Worm (Caenorhabditis elegans) whole organism, midembryonic: ENCODE data around the gene C16C8.19.

Source experiments
- T22C8.4 ChIP-seq: fragments of 200-800 bp; sonication (Bioruptor generic); IDR thresholded peaks from 2 replicates; pipeline ENCODE4 v1.3.6; 2022; ENCODE audit warnings: missing genetic modification characterization, missing compliant biosample characterization
- cog-1 ChIP-seq: sonication (generic microtip); optimal IDR thresholded peaks from 2 replicates; lab custom pipeline; 2016; ENCODE audit warnings: missing genetic modification characterization, missing compliant biosample characterization
- flt-1 ChIP-seq: fragments of 200-800 bp; sonication (Bioruptor generic); IDR thresholded peaks from 2 replicates; pipeline ENCODE4 v1.3.6; 2022; ENCODE audit warnings: missing genetic modification characterization, missing compliant biosample characterization
- klf-2 ChIP-seq: fragments of 200-800 bp; sonication (Bioruptor generic); conservative IDR thresholded peaks from 2 replicates; pipeline ENCODE4 v1.3.6; 2022; ENCODE audit warnings: missing genetic modification reagents, missing genetic modification characterization, missing compliant biosample characterization
- med-1 ChIP-seq: sonication (generic microtip); optimal IDR thresholded peaks from 2 replicates; lab custom pipeline; 2017; ENCODE audit warnings: missing genetic modification characterization, mild to moderate bottlenecking, missing compliant biosample characterization, antibody characterized with exemption, missing genetic modification reagents; ENCODE audit not compliant: insufficient read depth
- ref-1 ChIP-seq: fragments of 200-800 bp; sonication (Bioruptor generic); conservative IDR thresholded peaks from 2 replicates; pipeline ENCODE4 v1.3.6; 2022; ENCODE audit warnings: missing genetic modification reagents, missing genetic modification characterization, missing compliant biosample characterization
- tab-1 ChIP-seq: fragments of 200-800 bp; sonication (Bioruptor generic); IDR thresholded peaks from 2 replicates; pipeline ENCODE4 v1.3.6; 2022; ENCODE audit warnings: missing genetic modification characterization, missing compliant biosample characterization
- ztf-23 ChIP-seq: fragments of 200-800 bp; sonication (Bioruptor generic); IDR thresholded peaks from 2 replicates; pipeline ENCODE4 v1.3.6; 2022; ENCODE audit warnings: missing genetic modification reagents, missing genetic modification characterization, missing compliant biosample characterization

ce11 chrII:3460048-3460447 lies 1.8 kb downstream of the C16C8.19 start, which contains the start of gene C16C8.7:
- TF ChIP-seq tab-1 (no peak), ref-1 (GFP tag; lab: Robert Waterston, UW) (no peak), flt-1 (GFP tag; lab: Robert Waterston, UW) (no peak), klf-2 (GFP tag; lab: Robert Waterston, UW) (no peak), cog-1 (tag; lab: Kevin White, UChicago) (no peak), ztf-23 (GFP tag; lab: Robert Waterston, UW) (no peak), med-1 (GFP tag; lab: Kevin White, UChicago) (no peak), T22C8.4 (GFP tag; lab: Robert Waterston, UW) (no peak)
